Fruit fly (Drosophila melanogaster): ENCODE measurements around the gene Ir94e.
A peak's percentile ranks its signal among the peaks of the same experiment; 100 is the strongest.

Gene Ir94e

DNA sequence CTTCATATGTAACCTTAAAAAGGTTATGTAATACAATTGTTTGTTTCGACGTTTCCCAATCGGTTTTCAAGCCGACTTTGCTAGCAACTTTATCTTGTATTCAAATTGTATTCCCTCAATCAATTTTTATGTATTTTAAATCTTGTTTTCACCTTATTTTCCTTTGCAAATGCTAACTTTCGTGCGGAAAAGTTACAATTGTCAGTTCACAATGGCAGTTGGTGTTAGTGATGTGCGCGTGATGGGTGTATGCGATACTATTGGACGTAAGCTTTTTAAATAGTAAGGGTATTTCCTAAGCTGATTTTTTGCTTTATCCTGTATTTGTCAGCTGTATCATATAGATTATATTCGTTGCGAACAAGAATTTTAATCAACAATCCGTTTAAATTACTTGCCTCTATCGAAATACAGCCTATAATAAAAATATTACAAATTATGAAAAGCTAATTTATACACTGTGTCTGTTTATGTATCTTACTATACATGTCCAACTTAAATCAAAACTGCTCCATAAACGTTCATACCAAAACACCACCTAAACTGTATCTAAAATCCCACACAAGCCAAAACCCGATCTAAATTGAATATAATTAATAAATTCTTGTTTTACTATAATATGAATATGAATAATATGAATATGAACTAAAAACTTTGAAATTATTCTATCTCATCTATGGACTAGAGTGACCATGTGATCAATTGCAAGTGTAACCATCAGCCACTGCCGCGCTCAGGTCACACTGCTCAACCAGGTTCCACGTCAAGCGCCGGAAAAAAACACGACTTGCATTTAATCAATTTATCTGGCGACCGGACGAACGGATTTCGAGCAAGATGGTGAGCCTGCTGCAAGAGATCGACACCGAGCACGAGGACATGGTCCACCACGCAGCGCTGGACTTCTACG is 49.2 kb upstream of the Ir94e start, which contains the start of the genes ATPsynCF6 and Sec13 (continued):
- TF ChIP-seq toy (GFP tag; IDR thresholded peaks at IDR 0.05) (0 out of 2 replicates have a peak, but pooled peaks have one; percentile 10), cas (GFP tag; IDR thresholded peaks at IDR 0.05) (no peak), unc-4 (GFP tag; IDR thresholded peaks at IDR 0.05; ENCODE audit: partially characterized antibody) (peak; percentile 82), shn (GFP tag; optimal IDR thresholded peaks at IDR 0.05) (no peak), CG31224 (GFP tag; IDR thresholded peaks at IDR 0.05) (peak; percentile 36; the same call in 1 of the 2 replicates), Med (GFP tag) (peak; percentile 92), usp (GFP tag; optimal IDR thresholded peaks at IDR 0.05) (no peak), CG12769 (tag; optimal IDR thresholded peaks at IDR 0.05) (no peak), CG4282 (GFP tag; optimal IDR thresholded peaks at IDR 0.05) (no peak), tll (GFP tag; optimal IDR thresholded peaks at IDR 0.05) (no peak), CG1529 (GFP tag; optimal IDR thresholded peaks at IDR 0.05) (no peak), CG1832 (GFP tag; optimal IDR thresholded peaks at IDR 0.05) (no peak), chinmo (GFP tag; IDR thresholded peaks at IDR 0.05; ENCODE audit: partially characterized antibody) (peak; percentile 82; the same call in 2 of the 4 replicates), sens-2 (GFP tag; IDR thresholded peaks at IDR 0.05) (no peak), ara (GFP tag; IDR thresholded peaks at IDR 0.05) (peak; percentile 60), CG10462 (GFP tag; optimal IDR thresholded peaks at IDR 0.05) (no peak), Hmx (GFP tag; optimal IDR thresholded peaks at IDR 0.05) (no peak), gsb (GFP tag; IDR thresholded peaks at IDR 0.05) (no peak), Abd-B (GFP tag; optimal IDR thresholded peaks at IDR 0.05) (peak; percentile 62), mld (GFP tag; IDR thresholded peaks at IDR 0.05; ENCODE audit: partially characterized antibody) (peak; percentile 86), NK7.1 (GFP tag; optimal IDR thresholded peaks at IDR 0.05) (peak; percentile 2), ind (GFP tag; optimal IDR thresholded peaks at IDR 0.05) (peak; percentile 66), CG2116 (GFP tag; optimal IDR thresholded peaks at IDR 0.05) (no peak), CG3847 (GFP tag; IDR thresholded peaks at IDR 0.05) (peak; percentile 34; the same call in 1 of the 2 replicates), otp (GFP tag; IDR thresholded peaks at IDR 0.05) (no peak), seq (GFP tag; IDR thresholded peaks at IDR 0.05) (peak; percentile 47), tgo (GFP tag; IDR thresholded peaks at IDR 0.05) (peak; percentile 65), h (optimal IDR thresholded peaks at IDR 0.05) (no peak), stc (GFP tag; IDR thresholded peaks at IDR 0.05) (peak; percentile 38; the same call in 1 of the 2 replicates), grau (tag; optimal IDR thresholded peaks at IDR 0.05) (peak; percentile 52), peb (GFP tag; IDR thresholded peaks at IDR 0.05) (no peak), CG10147 (GFP tag; optimal IDR thresholded peaks at IDR 0.05) (peak; percentile 60), CG16863 (GFP tag; optimal IDR thresholded peaks at IDR 0.05) (no peak), CG17186 (GFP tag; optimal IDR thresholded peaks at IDR 0.05) (peak; percentile 15), Sry-δ (GFP tag; optimal IDR thresholded peaks at IDR 0.05) (peak; percentile 91), CG15011 (GFP tag; optimal IDR thresholded peaks at IDR 0.05) (peak; percentile 18), MBD-R2 (GFP tag; IDR thresholded peaks at IDR 0.05) (peak; percentile 30), disco-r (GFP tag; optimal IDR thresholded peaks at IDR 0.05) (peak; percentile 13), ato (GFP tag; IDR thresholded peaks at IDR 0.05; ENCODE audit: partially characterized antibody) (peak; percentile 94), danr (GFP tag; IDR thresholded peaks at IDR 0.05) (no peak), Gug (GFP tag; IDR thresholded peaks at IDR 0.05) (peak; percentile 37; the same call in 1 of the 4 replicates), CG1602 (GFP tag; optimal IDR thresholded peaks at IDR 0.05) (peak; percentile 4), Oaz (GFP tag; IDR thresholded peaks at IDR 0.05) (peak; percentile 47; the same call in 1 of the 2 replicates), B-H1 (GFP tag; IDR thresholded peaks at IDR 0.05) (peak; percentile 18; the same call in 2 of the 3 replicates), CG12104 (GFP tag; optimal IDR thresholded peaks at IDR 0.05) (peak; percentile 73), Kr (GFP tag; optimal IDR thresholded peaks at IDR 0.05) (no peak), HLH54F (GFP tag; optimal IDR thresholded peaks at IDR 0.05) (no peak), Myb (GFP tag; optimal IDR thresholded peaks at IDR 0.05) (peak; percentile 13), CG3838 (GFP tag; optimal IDR thresholded peaks at IDR 0.05) (no peak), Neu2 (GFP tag; optimal IDR thresholded peaks at IDR 0.05; ENCODE audit: borderline replicate concordance) (no peak)

Data from whole organism, embryonic.